Worm (Caenorhabditis elegans) whole organism, midembryonic: Measurements from ENCODE around the gene F41E6.12.

ENCODE experiments used
- T22C8.4 ChIP-seq: fragments of 200-800 bp; sonication (Bioruptor generic); IDR thresholded peaks from 2 replicates; pipeline ENCODE4 v1.3.6; 2022; ENCODE audit warnings: missing genetic modification characterization, missing compliant biosample characterization
- cog-1 ChIP-seq: sonication (generic microtip); optimal IDR thresholded peaks from 2 replicates; lab custom pipeline; 2016; ENCODE audit warnings: missing genetic modification characterization, missing compliant biosample characterization
- flt-1 ChIP-seq: fragments of 200-800 bp; sonication (Bioruptor generic); IDR thresholded peaks from 2 replicates; pipeline ENCODE4 v1.3.6; 2022; ENCODE audit warnings: missing genetic modification characterization, missing compliant biosample characterization
- klf-2 ChIP-seq: fragments of 200-800 bp; sonication (Bioruptor generic); conservative IDR thresholded peaks from 2 replicates; pipeline ENCODE4 v1.3.6; 2022; ENCODE audit warnings: missing genetic modification reagents, missing genetic modification characterization, missing compliant biosample characterization
- med-1 ChIP-seq: sonication (generic microtip); optimal IDR thresholded peaks from 2 replicates; lab custom pipeline; 2017; ENCODE audit warnings: missing genetic modification characterization, mild to moderate bottlenecking, missing compliant biosample characterization, antibody characterized with exemption, missing genetic modification reagents; ENCODE audit not compliant: insufficient read depth
- ref-1 ChIP-seq: fragments of 200-800 bp; sonication (Bioruptor generic); conservative IDR thresholded peaks from 2 replicates; pipeline ENCODE4 v1.3.6; 2022; ENCODE audit warnings: missing genetic modification reagents, missing genetic modification characterization, missing compliant biosample characterization
- tab-1 ChIP-seq: fragments of 200-800 bp; sonication (Bioruptor generic); IDR thresholded peaks from 2 replicates; pipeline ENCODE4 v1.3.6; 2022; ENCODE audit warnings: missing genetic modification characterization, missing compliant biosample characterization
- ztf-23 ChIP-seq: fragments of 200-800 bp; sonication (Bioruptor generic); IDR thresholded peaks from 2 replicates; pipeline ENCODE4 v1.3.6; 2022; ENCODE audit warnings: missing genetic modification reagents, missing genetic modification characterization, missing compliant biosample characterization

DNA sequence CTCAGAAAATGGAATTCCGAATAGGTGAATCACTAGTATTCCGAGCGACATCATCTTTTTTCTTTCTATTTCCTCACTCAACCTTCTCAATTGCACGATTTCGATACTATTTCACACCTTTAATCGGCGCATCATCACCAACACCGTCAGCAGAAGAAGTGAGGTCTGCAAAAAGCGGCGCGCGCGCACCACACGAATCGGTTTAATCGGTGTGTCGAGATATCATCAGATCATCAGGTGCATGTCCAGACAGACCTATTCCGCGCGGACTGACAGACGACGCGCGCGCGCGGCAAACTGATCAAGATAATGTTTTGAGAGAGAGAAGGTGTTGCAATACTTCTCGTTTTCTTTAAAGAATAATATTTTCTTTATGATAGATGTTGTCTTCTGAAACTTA, 31.5 kb upstream of the F41E6.12 start:
- TF ChIP-seq T22C8.4 (GFP tag; lab: Robert Waterston, UW) (no peak), cog-1 (no peak), med-1 (GFP tag; lab: Kevin White, UChicago) (no peak), ref-1 (GFP tag; lab: Robert Waterston, UW) (no peak), flt-1 (GFP tag; lab: Robert Waterston, UW) (no peak), ztf-23 (no peak), tab-1 (GFP tag; lab: Robert Waterston, UW) (no peak), klf-2 (no peak)
